Worm (Caenorhabditis elegans): ENCODE data around the gene ave-1.

Gene ave-1

ce11 chrIII:1543406-1544011 is 47.7 kb upstream of the ave-1 start:
- TF ChIP-seq unc-130 (GFP tag; optimal IDR thresholded peaks at IDR 0.05) (no peak), snpc-1.1 (tag; optimal IDR thresholded peaks at IDR 0.05; ENCODE audit: insufficient read depth) (no peak), cebp-2 (GFP tag; IDR thresholded peaks at IDR 0.05) (no peak), sea-2 (GFP tag; IDR thresholded peaks at IDR 0.05) (no peak), lsl-1 (GFP tag; optimal IDR thresholded peaks at IDR 0.05) (no peak), hlh-26 (GFP tag; conservative IDR thresholded peaks at IDR 0.05) (no peak), K12H6.12 (tag; optimal IDR thresholded peaks at IDR 0.05) (no peak), nhr-179 (tag; optimal IDR thresholded peaks at IDR 0.05) (no peak), snpc-1.3 (tag; optimal IDR thresholded peaks at IDR 0.05; ENCODE audit: insufficient read depth) (no peak), ztf-18 (tag; optimal IDR thresholded peaks at IDR 0.05) (no peak)

DNA sequence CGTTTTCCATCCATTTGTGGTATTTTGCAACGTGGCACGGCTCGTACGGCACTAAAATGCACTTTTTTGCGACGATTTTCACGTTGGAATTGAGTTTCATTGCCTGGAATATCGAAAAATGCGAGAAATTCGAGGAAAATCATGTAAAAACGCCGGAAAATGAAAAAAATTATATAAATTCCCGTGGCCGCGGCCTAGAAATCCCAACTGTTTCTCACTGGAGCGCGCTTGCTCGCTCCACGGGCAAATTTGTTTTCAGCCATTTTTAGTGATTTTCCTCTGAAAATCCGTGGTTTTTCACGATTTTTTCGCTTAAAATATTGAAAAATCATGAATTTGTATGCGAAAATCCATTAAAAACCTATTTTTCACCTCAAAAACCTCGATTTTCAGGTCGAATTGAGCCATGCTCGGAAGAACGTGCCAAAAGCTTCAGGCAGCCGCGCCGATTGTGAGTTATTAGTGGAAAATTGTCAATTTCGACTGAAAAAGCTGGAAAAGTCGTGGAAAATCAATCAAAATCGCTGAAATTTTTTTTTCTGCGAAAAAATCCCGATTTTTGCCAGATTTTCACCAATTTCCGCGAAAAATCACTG is 44.4 kb upstream of the ave-1 start, which contains the start of the genes Y67D2.5 and cisd-3.2:
TSS of gene Y67D2.5 (minus strand) at position 145 of the 596 bp plus-strand sequence.
TSS of gene cisd-3.2 (plus strand) at position 394 of the 596 bp plus-strand sequence.
- TF ChIP-seq mcd-1 (GFP tag; IDR thresholded peaks at IDR 0.05) (peak; percentile 91), lsl-1 (GFP tag; optimal IDR thresholded peaks at IDR 0.05) (peak; percentile 18), ztf-28 (GFP tag; IDR thresholded peaks at IDR 0.05) (no peak), madf-3 (GFP tag; IDR thresholded peaks at IDR 0.05) (no peak), F23B12.7 (tag; optimal IDR thresholded peaks at IDR 0.05; ENCODE audit: insufficient read depth) (no peak), snpc-1.3 (tag; optimal IDR thresholded peaks at IDR 0.05; ENCODE audit: insufficient read depth) (no peak), C06A6.2 (GFP tag; conservative IDR thresholded peaks at IDR 0.05) (no peak), madf-6 (GFP tag; IDR thresholded peaks at IDR 0.05) (no peak), ceh-27 (GFP tag; optimal IDR thresholded peaks at IDR 0.05) (no peak), ceh-91 (GFP tag; IDR thresholded peaks at IDR 0.05) (0 out of 2 replicates have a peak, but pooled peaks have one; percentile 21), Y67H2A.10 (GFP tag; conservative IDR thresholded peaks at IDR 0.05) (no peak), sptf-2 (GFP tag; optimal IDR thresholded peaks at IDR 0.05) (no peak)

ce11 chrIII:1539366-1539765 is 43.6 kb upstream of the ave-1 start:
- TF ChIP-seq athp-1 (tag; optimal IDR thresholded peaks at IDR 0.05): no peak
- TF ChIP-seq mel-28 (tag; optimal IDR thresholded peaks at IDR 0.05; ENCODE audit: borderline replicate concordance): no peak
- TF ChIP-seq snpc-3.4 (tag; optimal IDR thresholded peaks at IDR 0.05): no peak
- TF ChIP-seq madf-8 (GFP tag; conservative IDR thresholded peaks at IDR 0.05): no peak
- no peak for TF ChIP-seq lir-1 (GFP tag; conservative IDR thresholded peaks at IDR 0.05)
- no peak for TF ChIP-seq mxl-1 (tag; optimal IDR thresholded peaks at IDR 0.05)
- no peak for TF ChIP-seq B0035.1 (tag; optimal IDR thresholded peaks at IDR 0.05)
- TF ChIP-seq ztf-25 (GFP tag; IDR thresholded peaks at IDR 0.05): no peak
- no peak for TF ChIP-seq zfh-2 (GFP tag; conservative IDR thresholded peaks at IDR 0.05)
- TF ChIP-seq mcd-1 (GFP tag; IDR thresholded peaks at IDR 0.05): no peak
- TF ChIP-seq atf-7 (tag; optimal IDR thresholded peaks at IDR 0.05): no peak
- no peak for TF ChIP-seq rec-8 (tag; optimal IDR thresholded peaks at IDR 0.05)
- no peak for TF ChIP-seq Y79H2A.3 (GFP tag; conservative IDR thresholded peaks at IDR 0.05)
- TF ChIP-seq F39B2.1 (GFP tag; IDR thresholded peaks at IDR 0.05): no peak

Data from whole organism, young adult.